Worm (Caenorhabditis elegans) whole organism, L4/young adult: ENCODE data around the gene F21G4.3.

Experiments
- W03F9.2 ChIP-seq: fragments of 150-350 bp; optimal IDR thresholded peaks from 2 replicates; lab custom pipeline; 2014; ENCODE audit warnings: missing biosample characterization, missing genetic modification characterization
- dao-5 ChIP-seq: sonication (generic microtip); optimal IDR thresholded peaks from 2 replicates; lab custom pipeline; 2016; ENCODE audit warnings: missing genotype, missing genetic modification characterization, moderate library complexity, missing compliant biosample characterization
- him-1 ChIP-seq: sonication (generic microtip); optimal IDR thresholded peaks from 2 replicates; lab custom pipeline; 2016; ENCODE audit warnings: missing genotype, missing genetic modification reagents, missing genetic modification characterization, missing compliant biosample characterization

DNA sequence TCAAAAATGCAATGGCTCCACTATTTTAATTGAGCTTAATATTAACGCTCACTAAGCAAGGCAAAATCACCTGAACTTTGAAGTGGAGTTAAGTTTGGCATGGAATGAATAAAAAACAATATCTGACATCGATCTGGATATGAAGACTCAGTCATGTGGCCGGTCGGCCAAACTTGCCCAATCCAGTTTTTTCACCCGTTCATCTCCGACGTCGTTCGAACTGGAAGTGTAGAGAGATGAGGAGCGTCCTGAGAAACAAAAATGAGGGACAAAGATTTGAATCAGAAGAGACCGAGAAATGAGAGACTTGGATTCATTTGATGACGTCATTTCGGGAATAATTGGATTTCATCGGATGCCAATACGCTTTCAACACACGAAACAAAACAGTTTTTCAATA is 43.1 kb downstream of the F21G4.3 start:
- TF ChIP-seq W03F9.2 (tag; lab: Kevin White, UChicago), result no peak
- no peak for TF ChIP-seq him-1
- no peak for TF ChIP-seq dao-5 (tag; lab: Kevin White, UChicago)
